Worm (Caenorhabditis elegans): Measurements from ENCODE around the gene F35F11.2.

DNA sequence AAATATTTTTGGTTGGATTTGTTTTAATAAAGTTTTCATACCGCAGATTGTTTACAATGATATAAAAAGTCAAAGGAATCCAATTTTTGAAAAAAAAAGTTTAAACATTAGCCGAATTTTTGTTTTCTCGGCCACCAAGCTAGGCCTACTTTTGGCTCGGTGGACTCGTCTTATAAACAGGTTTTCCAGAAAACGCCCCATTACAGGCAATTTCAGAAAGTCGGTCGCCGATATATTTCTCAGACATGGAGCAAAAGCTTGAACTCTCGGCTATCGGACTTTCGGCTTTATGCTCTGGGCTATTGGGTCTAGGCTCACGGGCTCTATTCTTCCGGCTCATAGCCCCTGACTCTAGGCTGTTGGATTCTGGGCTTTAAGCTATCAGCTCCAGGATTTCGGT is 43.0 kb downstream of the F35F11.2 start:
- no peak for TF ChIP-seq ztf-11 (tag; optimal IDR thresholded peaks at IDR 0.05)
- no peak for TF ChIP-seq sma-9 (GFP tag; optimal IDR thresholded peaks at IDR 0.05)
- no peak for TF ChIP-seq sma-9 (tag; optimal IDR thresholded peaks at IDR 0.05)
